Fruit fly (Drosophila melanogaster) whole organism, embryonic: Measurements from ENCODE around the gene SP1173.

Source experiments
- C15 ChIP-seq: fragments of 200-800 bp; sonication (Bioruptor generic); IDR thresholded peaks from 3 replicates; pipeline ENCODE4 v1.3.6; 2022; ENCODE audit warnings: missing biosample characterization, missing genetic modification characterization
- CG12104 ChIP-seq: fragments of 200-800 bp; sonication (Bioruptor generic); optimal IDR thresholded peaks from 3 replicates; lab custom pipeline; 2016; ENCODE audit warnings: missing biosample characterization, missing genetic modification characterization
- CG1233 ChIP-seq: fragments of 200-800 bp; sonication (Bioruptor generic); optimal IDR thresholded peaks from 4 replicates; lab custom pipeline; 2018; ENCODE audit warnings: missing biosample characterization, mild to moderate bottlenecking, missing genetic modification characterization
- CG1602 ChIP-seq: fragments of 200-800 bp; sonication (Bioruptor generic); optimal IDR thresholded peaks from 3 replicates; lab custom pipeline; 2016; ENCODE audit warnings: missing biosample characterization, missing genetic modification characterization
- CG16815 ChIP-seq: fragments of 200-800 bp; sonication (Bioruptor generic); optimal IDR thresholded peaks from 3 replicates; lab custom pipeline; 2017; ENCODE audit warnings: missing biosample characterization, mild to moderate bottlenecking, missing genetic modification characterization
- CG3163 ChIP-seq: fragments of 200-800 bp; sonication (Bioruptor generic); optimal IDR thresholded peaks from 3 replicates; lab custom pipeline; 2016; ENCODE audit warnings: missing biosample characterization, missing genetic modification characterization
- CG33557 ChIP-seq: fragments of 200-800 bp; sonication (Bioruptor generic); optimal IDR thresholded peaks from 2 replicates; lab custom pipeline; 2019; ENCODE audit warnings: missing biosample characterization, mild to moderate bottlenecking, missing genetic modification characterization, moderate library complexity
- CG34422 ChIP-seq: fragments of 200-800 bp; sonication (Bioruptor generic); IDR thresholded peaks from 3 replicates; pipeline ENCODE4 v1.3.6; 2022; ENCODE audit warnings: missing biosample characterization, missing genetic modification characterization
- CG42726 ChIP-seq: fragments of 200-800 bp; sonication (Bioruptor generic); IDR thresholded peaks from 2 replicates; pipeline ENCODE4 v1.3.6; 2022; ENCODE audit warnings: missing biosample characterization, missing genetic modification characterization; ENCODE audit not compliant: partially characterized antibody
- CG6175 ChIP-seq: fragments of 200-800 bp; sonication (Bioruptor generic); IDR thresholded peaks from 3 replicates; pipeline ENCODE4 v1.3.6; 2022; ENCODE audit warnings: missing biosample characterization, missing genetic modification characterization
- CG8290 ChIP-seq, 3 experiments: fragments of 200-800 bp; sonication (Bioruptor generic); optimal IDR thresholded peaks; 2 replicates each; lab custom pipeline; 2016 to 2019; ENCODE audit warnings: missing biosample characterization in 3 of 3, missing genetic modification characterization in 3 of 3, mild to moderate bottlenecking in 2 of 3, moderate library complexity in 1 of 3
- CG9727 ChIP-seq: fragments of 200-800 bp; sonication (Bioruptor generic); optimal IDR thresholded peaks from 3 replicates; lab custom pipeline; 2017; ENCODE audit warnings: missing biosample characterization, mild to moderate bottlenecking, missing genetic modification characterization
- CG9876 ChIP-seq: fragments of 200-800 bp; sonication (Bioruptor generic); optimal IDR thresholded peaks from 2 replicates; lab custom pipeline; 2016; ENCODE audit warnings: missing biosample characterization, missing genetic modification characterization
- CHES-1-like ChIP-seq: fragments of 200-800 bp; sonication (Bioruptor generic); optimal IDR thresholded peaks from 2 replicates; lab custom pipeline; 2016; ENCODE audit warnings: missing biosample characterization, missing genetic modification characterization
- Chrac-16 ChIP-seq: fragments of 200-800 bp; sonication (Bioruptor generic); optimal IDR thresholded peaks from 3 replicates; lab custom pipeline; 2016; ENCODE audit warnings: missing biosample characterization, missing genetic modification characterization
- E2f1 ChIP-seq: fragments of 200-800 bp; sonication (Bioruptor generic); IDR thresholded peaks from 2 replicates; pipeline ENCODE4 v1.3.6; 2022; ENCODE audit warnings: missing biosample characterization, missing genetic modification characterization
- Gsc ChIP-seq: fragments of 200-800 bp; sonication (Bioruptor generic); IDR thresholded peaks from 2 replicates; pipeline ENCODE4 v1.3.6; 2022; ENCODE audit warnings: missing biosample characterization, missing genetic modification characterization
- HLH3B ChIP-seq: fragments of 200-800 bp; sonication (Bioruptor generic); IDR thresholded peaks from 2 replicates; pipeline ENCODE4 v1.3.6; 2022; ENCODE audit warnings: missing biosample characterization, missing genetic modification characterization
- Lim3 ChIP-seq: fragments of 200-800 bp; sonication (Bioruptor generic); IDR thresholded peaks from 2 replicates; pipeline ENCODE4 v1.3.6; 2022; ENCODE audit warnings: missing biosample characterization, missing genetic modification characterization
- Lpt ChIP-seq: fragments of >200 bp; optimal IDR thresholded peaks from 2 replicates; lab custom pipeline; 2018; ENCODE audit warnings: missing biosample characterization, missing genetic modification characterization
- NC2β ChIP-seq: fragments of 200-800 bp; sonication (Bioruptor generic); optimal IDR thresholded peaks from 2 replicates; lab custom pipeline; 2016; ENCODE audit warnings: missing biosample characterization, missing genetic modification characterization
- Oaz ChIP-seq: fragments of 200-800 bp; sonication (Bioruptor generic); IDR thresholded peaks from 2 replicates; pipeline ENCODE4 v1.3.6; 2022; ENCODE audit warnings: missing biosample characterization, missing genetic modification characterization
- Pdp1 ChIP-seq, 2 experiments: fragments of 200-800 bp; sonication (Bioruptor generic); optimal IDR thresholded peaks; 3 replicates each; lab custom pipeline; 2016; ENCODE audit warnings: missing biosample characterization in 2 of 2, missing genetic modification characterization in 2 of 2, mild to moderate bottlenecking in 1 of 2, moderate library complexity in 1 of 2
- Ptx1 ChIP-seq: fragments of 200-800 bp; sonication (Bioruptor generic); IDR thresholded peaks from 2 replicates; pipeline ENCODE4 v1.3.6; 2022; ENCODE audit warnings: missing biosample characterization, missing genetic modification characterization
- Ravus ChIP-seq: fragments of 200-800 bp; sonication (Bioruptor generic); IDR thresholded peaks from 2 replicates; pipeline ENCODE4 v1.3.6; 2022; ENCODE audit warnings: missing biosample characterization, missing genetic modification characterization
- Spps ChIP-seq: fragments of 200-800 bp; sonication (Bioruptor generic); optimal IDR thresholded peaks from 2 replicates; lab custom pipeline; 2018; ENCODE audit warnings: missing biosample characterization, mild to moderate bottlenecking, missing genetic modification characterization
- bigmax ChIP-seq: fragments of 200-800 bp; sonication (Bioruptor generic); optimal IDR thresholded peaks from 2 replicates; lab custom pipeline; 2018; ENCODE audit warnings: missing biosample characterization, mild to moderate bottlenecking, missing genetic modification characterization
- cad ChIP-seq: fragments of >200 bp; optimal IDR thresholded peaks from 2 replicates; lab custom pipeline; 2017; ENCODE audit warnings: missing biosample characterization, missing genetic modification characterization
- chn ChIP-seq: fragments of 200-800 bp; sonication (Bioruptor generic); optimal IDR thresholded peaks from 2 replicates; lab custom pipeline; 2016; ENCODE audit warnings: missing biosample characterization, missing genetic modification characterization
- da ChIP-seq: fragments of 200-800 bp; sonication (Bioruptor generic); optimal IDR thresholded peaks from 2 replicates; lab custom pipeline; 2016; ENCODE audit warnings: missing biosample characterization, missing genetic modification characterization
- en ChIP-seq: fragments of 200-800 bp; sonication (Bioruptor generic); optimal IDR thresholded peaks from 2 replicates; lab custom pipeline; 2016; ENCODE audit warnings: missing biosample characterization, missing genetic modification characterization
- eve ChIP-seq, 2 experiments: fragments of >200 bp; optimal IDR thresholded peaks; 2 replicates each; lab custom pipeline; 2017; ENCODE audit warnings: missing biosample characterization in 2 of 2, missing genetic modification characterization in 2 of 2
- grn ChIP-seq: fragments of 200-800 bp; sonication (Bioruptor generic); optimal IDR thresholded peaks from 3 replicates; lab custom pipeline; 2017; ENCODE audit warnings: missing biosample characterization, missing genetic modification characterization
- ham ChIP-seq: fragments of 200-800 bp; sonication (Bioruptor generic); IDR thresholded peaks from 2 replicates; pipeline ENCODE4 v1.3.6; 2022; ENCODE audit warnings: missing biosample characterization, missing genetic modification characterization
- hkb ChIP-seq, 2 experiments: fragments of 200-800 bp in 1 of 2; fragments of >200 bp in 1 of 2; sonication (Bioruptor generic) in 1 of 2; IDR thresholded peaks in 1 of 2; optimal IDR thresholded peaks in 1 of 2; 2 replicates each; pipeline versions ENCODE4 v1.3.6 to Lab custom; 2017 to 2022; ENCODE audit warnings: missing biosample characterization in 1 of 2, missing genetic modification characterization in 1 of 2
- nerfin-1 ChIP-seq: fragments of 200-800 bp; sonication (Bioruptor generic); optimal IDR thresholded peaks from 3 replicates; lab custom pipeline; 2019; ENCODE audit warnings: missing biosample characterization, mild to moderate bottlenecking, missing genetic modification characterization, moderate library complexity
- oc ChIP-seq: fragments of 200-800 bp; sonication (Bioruptor generic); optimal IDR thresholded peaks from 2 replicates; lab custom pipeline; 2018; ENCODE audit warnings: missing biosample characterization, mild to moderate bottlenecking, missing genetic modification characterization, moderate library complexity
- onecut ChIP-seq: fragments of 200-800 bp; sonication (Bioruptor generic); IDR thresholded peaks from 2 replicates; pipeline ENCODE4 v1.3.6; 2022; ENCODE audit warnings: missing biosample characterization, missing genetic modification characterization
- pan ChIP-seq, 4 experiments: fragments of >200 bp in 3 of 4; fragments of 200-800 bp in 1 of 4; sonication (Bioruptor generic) in 1 of 4; optimal IDR thresholded peaks in 3 of 4; IDR thresholded peaks in 1 of 4; 2 replicates each; pipeline versions ENCODE4 v1.3.6 to Lab custom; 2017 to 2022; ENCODE audit warnings: missing biosample characterization in 2 of 4, missing genetic modification characterization in 2 of 4, mixed read lengths in 1 of 4
- pho ChIP-seq: fragments of 200-800 bp; sonication (Bioruptor generic); optimal IDR thresholded peaks from 2 replicates; lab custom pipeline; 2016; ENCODE audit warnings: missing biosample characterization, missing genetic modification characterization
- pum ChIP-seq: fragments of 200-800 bp; sonication (Bioruptor generic); optimal IDR thresholded peaks from 2 replicates; lab custom pipeline; 2016; ENCODE audit warnings: missing biosample characterization, missing genetic modification characterization
- row ChIP-seq: fragments of 200-800 bp; sonication (Bioruptor generic); IDR thresholded peaks from 3 replicates; pipeline ENCODE4 v1.3.6; 2022; ENCODE audit warnings: missing biosample characterization, missing genetic modification characterization
- salm ChIP-seq: fragments of 200-800 bp; sonication (Bioruptor generic); optimal IDR thresholded peaks from 2 replicates; lab custom pipeline; 2018; ENCODE audit warnings: missing biosample characterization, mild to moderate bottlenecking, missing genetic modification characterization
- sens ChIP-seq: fragments of 200-800 bp; sonication (Bioruptor generic); peaks from one replicate; lab custom pipeline; 2016; ENCODE audit warnings: missing biosample characterization, missing genetic modification characterization
- slbo ChIP-seq: fragments of 200-800 bp; sonication (Bioruptor generic); IDR thresholded peaks from 2 replicates; pipeline ENCODE4 v1.3.6; 2022; ENCODE audit warnings: missing biosample characterization, missing genetic modification characterization
- slp2 ChIP-seq: fragments of 200-800 bp; sonication (Bioruptor generic); optimal IDR thresholded peaks from 2 replicates; lab custom pipeline; 2016; ENCODE audit warnings: missing biosample characterization, missing genetic modification characterization
- ssp ChIP-seq: fragments of 200-800 bp; sonication (Bioruptor generic); IDR thresholded peaks from 2 replicates; pipeline ENCODE4 v1.3.6; 2022; ENCODE audit warnings: missing biosample characterization, missing genetic modification characterization
- tio ChIP-seq: fragments of 200-800 bp; sonication (Bioruptor generic); optimal IDR thresholded peaks from 2 replicates; lab custom pipeline; 2017; ENCODE audit warnings: missing biosample characterization, missing genetic modification characterization, inconsistent platforms
- tna ChIP-seq: fragments of 200-800 bp; sonication (Bioruptor generic); IDR thresholded peaks from 2 replicates; pipeline ENCODE4 v1.3.6; 2022; ENCODE audit warnings: missing biosample characterization, missing genetic modification characterization; ENCODE audit not compliant: partially characterized antibody
- tup ChIP-seq: fragments of 200-800 bp; sonication (Bioruptor generic); optimal IDR thresholded peaks from 2 replicates; lab custom pipeline; 2016; ENCODE audit warnings: missing biosample characterization, mild to moderate bottlenecking, missing genetic modification characterization, moderate library complexity
- vfl ChIP-seq: fragments of 200-800 bp; sonication (Bioruptor generic); optimal IDR thresholded peaks from 2 replicates; lab custom pipeline; 2016; ENCODE audit warnings: missing biosample characterization, missing genetic modification characterization

SP1173 gene

DNA sequence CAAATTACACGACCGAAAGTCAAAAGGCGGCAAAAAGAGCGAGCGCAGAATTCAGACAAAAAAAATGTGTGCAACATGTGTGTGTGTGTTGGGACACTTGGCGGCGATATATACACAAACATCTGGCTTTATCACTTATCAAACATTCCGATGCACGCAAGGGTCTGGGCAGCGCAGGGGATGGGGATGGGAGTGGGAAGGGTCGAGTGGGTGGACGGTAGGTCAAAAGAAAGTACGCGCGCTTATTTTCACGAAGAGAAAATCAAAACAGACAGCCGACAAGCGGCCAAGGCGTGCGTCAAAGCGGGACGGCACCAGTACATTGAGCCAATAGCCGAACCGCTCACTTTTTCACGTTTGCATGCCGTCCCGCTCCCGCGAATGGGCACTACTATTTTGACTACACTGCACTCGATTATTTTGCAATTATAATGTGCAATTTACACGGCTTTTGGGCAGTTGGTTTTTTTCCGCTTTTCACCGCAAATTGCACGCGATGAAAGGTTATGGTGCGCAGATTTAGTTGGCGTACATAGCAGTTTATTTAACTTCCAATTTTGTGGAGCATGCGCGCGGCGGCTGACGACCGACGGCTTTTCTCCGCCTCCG lies 38.9 kb upstream of the SP1173 start (continued):
- TF ChIP-seq CHES-1-like (GFP tag; lab: Kevin White, UChicago) (peak; percentile 54), Spps (no peak), Ravus (GFP tag; lab: Robert Waterston, UW) (no peak), salm (tag; lab: Kevin White, UChicago) (no peak), CG12104 (no peak), en (no peak), oc (tag; lab: Kevin White, UChicago) (no peak), Lim3 (no peak), tup (GFP tag; lab: Kevin White, UChicago) (no peak), CG33557 (GFP tag; lab: Kevin White, UChicago) (no peak), Oaz (no peak), C15 (GFP tag; lab: Robert Waterston, UW) (no peak), row (GFP tag; lab: Robert Waterston, UW) (no peak; the same call in 2 of the 3 replicates), vfl (no peak), CG9876 (GFP tag; lab: Kevin White, UChicago) (no peak), hkb (optimal IDR thresholded peaks at IDR 0.05; lab: Kevin White, UChicago) (no peak), hkb (GFP tag; IDR thresholded peaks at IDR 0.05; lab: Robert Waterston, UW) (no peak), CG6175 (GFP tag; lab: Robert Waterston, UW) (no peak), eve (GFP tag; optimal IDR thresholded peaks at IDR 0.05; lab: Kevin White, UChicago) (no peak), CG8290 (GFP tag; optimal IDR thresholded peaks at IDR 0.05; lab: Kevin White, UChicago) (no peak), CG8290 (tag; optimal IDR thresholded peaks at IDR 0.05; lab: Kevin White, UChicago) (no peak), CG16815 (GFP tag; lab: Kevin White, UChicago) (no peak), NC2β (GFP tag; lab: Kevin White, UChicago) (no peak), ssp (no peak), CG34422 (peak; percentile 97), Pdp1 (GFP tag; optimal IDR thresholded peaks at IDR 0.05; lab: Kevin White, UChicago) (no peak), tio (GFP tag; lab: Kevin White, UChicago) (no peak), cad (GFP tag; lab: Kevin White, UChicago) (no peak), nerfin-1 (tag; lab: Kevin White, UChicago) (peak; percentile 99), onecut (GFP tag; lab: Robert Waterston, UW) (no peak), CG42726 (GFP tag; lab: Robert Waterston, UW) (peak; percentile 28; the same call in 1 of the 2 replicates), Ptx1 (GFP tag; lab: Robert Waterston, UW) (no peak), pum (GFP tag; lab: Kevin White, UChicago) (no peak), tna (GFP tag; lab: Robert Waterston, UW) (no peak), slbo (peak; percentile 35; the same call in 1 of the 2 replicates), CG1233 (GFP tag; lab: Kevin White, UChicago) (no peak), bigmax (peak; percentile 3), E2f1 (GFP tag; lab: Robert Waterston, UW) (peak; percentile 86), sens (GFP tag; lab: Kevin White, UChicago) (no peak), chn (GFP tag; lab: Kevin White, UChicago) (peak; percentile 87), grn (GFP tag; lab: Kevin White, UChicago) (no peak), Chrac-16 (no peak), CG9727 (GFP tag; lab: Kevin White, UChicago) (no peak), CG3163 (GFP tag; lab: Kevin White, UChicago) (peak; percentile 7), slp2 (no peak), pho (GFP tag; lab: Kevin White, UChicago) (no peak), ham (GFP tag; lab: Robert Waterston, UW) (no peak), Gsc (GFP tag; lab: Robert Waterston, UW) (no peak), Lpt (no peak), pan (optimal IDR thresholded peaks at IDR 0.05; lab: Kevin White, UChicago) (no peak), pan (GFP tag; optimal IDR thresholded peaks at IDR 0.05 in 1 of 2, IDR thresholded peaks at IDR 0.05 in 1 of 2) (peak in 1 of 2 experiments; percentile 77), da (GFP tag; lab: Kevin White, UChicago) (peak; percentile 56), CG1602 (GFP tag; lab: Kevin White, UChicago) (no peak), HLH3B (GFP tag; lab: Robert Waterston, UW) (no peak)
